Fruit fly (Drosophila melanogaster) whole organism: ENCODE measurements around the gene Sry-beta.

Experiments used
- Dll ChIP-seq: fragments of >200 bp; optimal IDR thresholded peaks from 2 replicates; lab custom pipeline; 2017
- pan ChIP-seq: fragments of >200 bp; optimal IDR thresholded peaks from 2 replicates; lab custom pipeline; 2017
- psq ChIP-seq: fragments of >200 bp; optimal IDR thresholded peaks from 2 replicates; lab custom pipeline; 2017
- usp ChIP-seq: fragments of >200 bp; optimal IDR thresholded peaks from 2 replicates; lab custom pipeline; 2017; ENCODE audit warnings: missing biosample characterization, missing genetic modification characterization, mixed read lengths

DNA sequence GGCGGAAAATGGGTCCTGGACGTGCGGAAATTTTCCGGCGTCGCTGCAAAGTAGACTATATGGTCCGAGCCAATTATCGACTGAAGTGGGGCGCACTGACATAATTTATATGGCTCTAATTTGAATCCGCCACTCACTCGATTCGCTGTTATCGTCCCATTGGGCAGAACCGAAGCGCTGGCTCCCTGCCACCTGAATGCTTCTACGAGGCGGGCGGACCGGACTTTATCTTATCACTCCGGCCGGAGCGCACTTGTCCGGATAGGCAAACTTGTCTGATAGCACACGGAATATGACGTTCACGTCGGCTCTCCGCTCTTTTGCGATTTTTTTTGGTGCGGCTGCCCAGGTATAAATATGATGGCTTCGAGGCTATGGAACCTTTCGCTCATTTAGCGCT, 23.0 kb downstream of the Sry-beta start:
- TF ChIP-seq Dll (lab: Kevin White, UChicago) (no peak), psq (lab: Kevin White, UChicago) (no peak), usp (GFP tag; lab: Kevin White, UChicago) (no peak), pan (lab: Kevin White, UChicago) (no peak)
